Worm (Caenorhabditis elegans): ENCODE data around the gene phlp-2.
A peak's percentile ranks its signal among the peaks of the same experiment; 100 is the strongest.

Gene phlp-2

DNA sequence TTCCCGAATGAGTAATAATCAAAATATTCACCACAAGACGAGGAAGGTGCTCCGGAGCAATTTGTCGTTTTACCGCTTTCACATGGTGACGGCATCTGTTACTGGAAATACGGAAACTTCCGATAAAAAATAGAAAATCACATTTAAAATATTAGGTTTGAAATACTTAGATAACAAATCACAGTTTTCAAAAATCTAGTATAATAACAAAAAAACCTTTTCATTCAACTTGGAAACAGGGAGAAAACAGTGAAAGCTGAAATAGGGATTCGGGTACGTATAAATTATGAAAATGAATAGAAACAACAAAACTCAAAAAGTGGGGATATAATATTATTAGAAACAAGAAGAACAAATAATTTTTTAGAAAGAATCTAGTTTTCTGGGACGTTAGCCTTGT lies 27.9 kb upstream of the phlp-2 start, which contains the start of gene C16C10.1:
C16C10.1 (minus strand) TSS at position 101 of the 400 bp plus-strand sequence.
- no peak for TF ChIP-seq efl-3 (GFP tag; optimal IDR thresholded peaks at IDR 0.05)
- no peak for TF ChIP-seq ceh-63 (GFP tag; optimal IDR thresholded peaks at IDR 0.05)
- no peak for TF ChIP-seq nhr-76 (tag; optimal IDR thresholded peaks at IDR 0.05)
- TF ChIP-seq lin-14 (GFP tag; optimal IDR thresholded peaks at IDR 0.05): no peak

DNA sequence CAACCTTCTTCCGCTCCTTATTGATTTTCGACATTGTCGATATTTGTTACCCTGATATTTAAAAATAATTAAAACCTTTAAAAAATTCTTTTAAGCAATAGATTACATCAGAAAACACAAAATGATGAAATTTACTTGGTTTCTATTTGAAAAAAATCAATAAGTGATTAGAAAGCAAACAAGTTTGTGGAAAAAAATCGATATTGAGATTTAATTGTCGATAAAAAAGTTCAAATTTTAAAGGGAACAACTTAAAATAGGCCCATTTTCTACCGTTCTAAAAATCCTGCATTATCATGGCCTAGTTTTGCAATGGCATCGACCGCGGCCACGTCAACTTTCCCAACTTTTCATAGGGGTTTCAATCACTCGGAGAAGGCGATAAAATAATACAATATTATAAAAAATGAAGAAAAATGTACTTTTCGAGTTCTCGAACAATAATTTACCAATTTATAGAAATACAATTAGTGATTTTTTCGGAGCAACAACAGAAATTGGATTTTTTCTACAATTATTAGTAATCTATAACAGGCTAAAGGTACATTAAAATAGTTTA lies 22.5 kb upstream of the phlp-2 start, which contains the start of gene lars-1:
lars-1 (minus strand) TSS at position 51 of the 559 bp plus-strand sequence.
- TF ChIP-seq ceh-90 (tag; optimal IDR thresholded peaks at IDR 0.05) (no peak), lir-3 (tag; optimal IDR thresholded peaks at IDR 0.05; ENCODE audit: poor library complexity) (peak; percentile 15), mab-9 (GFP tag; IDR thresholded peaks at IDR 0.05) (no peak), ceh-88 (GFP tag; IDR thresholded peaks at IDR 0.05) (no peak), hpl-2 (GFP tag; optimal IDR thresholded peaks at IDR 0.05) (no peak), egl-13 (tag; optimal IDR thresholded peaks at IDR 0.05) (no peak), Y116A8C.19 (tag; optimal IDR thresholded peaks at IDR 0.05; ENCODE audit: borderline replicate concordance) (no peak), nhr-85 (tag) (no peak), efl-1 (optimal IDR thresholded peaks at IDR 0.05) (no peak), efl-1 (GFP tag; optimal IDR thresholded peaks at IDR 0.05 in 1 of 2) (peak in 1 of 2 experiments; percentile 81), alr-1 (tag; optimal IDR thresholded peaks at IDR 0.05; ENCODE audit: borderline replicate concordance) (no peak), fkh-8 (tag; optimal IDR thresholded peaks at IDR 0.05) (no peak), jun-1 (tag; optimal IDR thresholded peaks at IDR 0.05) (no peak), tbx-2 (tag; optimal IDR thresholded peaks at IDR 0.05) (no peak), lin-15B (tag; optimal IDR thresholded peaks at IDR 0.05) (no peak), C16A3.4 (tag; optimal IDR thresholded peaks at IDR 0.05) (no peak), mef-2 (tag; optimal IDR thresholded peaks at IDR 0.05) (no peak), unc-62 (GFP tag; optimal IDR thresholded peaks at IDR 0.05) (no peak), lin-14 (GFP tag; optimal IDR thresholded peaks at IDR 0.05) (no peak), pag-3 (tag; optimal IDR thresholded peaks at IDR 0.05; ENCODE audit: borderline replicate concordance, insufficient read depth) (peak; percentile 94), dpl-1 (GFP tag; optimal IDR thresholded peaks at IDR 0.05) (peak in 1 of 3 experiments; percentile 10), ceh-82 (tag; optimal IDR thresholded peaks at IDR 0.05) (no peak), fkh-10 (GFP tag; optimal IDR thresholded peaks at IDR 0.05) (no peak), rnt-1 (tag; optimal IDR thresholded peaks at IDR 0.05) (peak; percentile 15), blmp-1 (tag; optimal IDR thresholded peaks at IDR 0.05) (peak; percentile 32), ceh-63 (GFP tag; optimal IDR thresholded peaks at IDR 0.05) (no peak), nhr-76 (tag; optimal IDR thresholded peaks at IDR 0.05) (no peak), nhr-19 (GFP tag; conservative IDR thresholded peaks at IDR 0.05) (no peak), sup-37 (GFP tag; optimal IDR thresholded peaks at IDR 0.05) (no peak), zip-4 (GFP tag; optimal IDR thresholded peaks at IDR 0.05) (no peak), fkh-4 (tag; optimal IDR thresholded peaks at IDR 0.05; ENCODE audit: borderline replicate concordance) (no peak), nhr-11 (tag; optimal IDR thresholded peaks at IDR 0.05) (no peak), xbp-1 (tag; optimal IDR thresholded peaks at IDR 0.05) (no peak), aly-2 (tag; optimal IDR thresholded peaks at IDR 0.05) (no peak), zag-1 (tag; optimal IDR thresholded peaks at IDR 0.05) (no peak), ama-1 (optimal IDR thresholded peaks at IDR 0.05) (no peak), nhr-28 (tag; optimal IDR thresholded peaks at IDR 0.05) (no peak), tlp-1 (tag; optimal IDR thresholded peaks at IDR 0.05) (no peak), fos-1 (tag; optimal IDR thresholded peaks at IDR 0.05) (no peak), snu-23 (GFP tag; optimal IDR thresholded peaks at IDR 0.05) (no peak), lsy-2 (tag; optimal IDR thresholded peaks at IDR 0.05) (peak in 1 of 2 experiments; percentile 29), unc-30 (tag; optimal IDR thresholded peaks at IDR 0.05) (no peak), nhr-47 (tag; optimal IDR thresholded peaks at IDR 0.05) (no peak)
